Worm (Caenorhabditis elegans) whole organism, young adult: ENCODE results near the gene B0563.18.

Source experiments
- akir-1 ChIP-seq: fragments of 200-800 bp; sonication (Bioruptor generic); optimal IDR thresholded peaks from 2 replicates; lab custom pipeline; 2018; ENCODE audit warnings: mild to moderate bottlenecking, missing genetic modification characterization, moderate library complexity, missing compliant biosample characterization
- nhr-80 ChIP-seq: sonication (generic microtip); optimal IDR thresholded peaks from 2 replicates; lab custom pipeline; 2016; ENCODE audit warnings: missing genetic modification characterization, missing compliant biosample characterization
- repo-1 ChIP-seq: sonication (generic microtip); optimal IDR thresholded peaks from 2 replicates; lab custom pipeline; 2017; ENCODE audit warnings: mild to moderate bottlenecking, missing genetic modification characterization, missing compliant biosample characterization
- sptf-2 ChIP-seq: fragments of 200-800 bp; sonication (Bioruptor generic); optimal IDR thresholded peaks from 2 replicates; lab custom pipeline; 2018; ENCODE audit warnings: mild to moderate bottlenecking, missing genetic modification characterization, missing compliant biosample characterization
- unc-130 ChIP-seq: sonication (generic microtip); optimal IDR thresholded peaks from 2 replicates; lab custom pipeline; 2016; ENCODE audit warnings: missing genetic modification reagents, missing genetic modification characterization, missing compliant biosample characterization

DNA sequence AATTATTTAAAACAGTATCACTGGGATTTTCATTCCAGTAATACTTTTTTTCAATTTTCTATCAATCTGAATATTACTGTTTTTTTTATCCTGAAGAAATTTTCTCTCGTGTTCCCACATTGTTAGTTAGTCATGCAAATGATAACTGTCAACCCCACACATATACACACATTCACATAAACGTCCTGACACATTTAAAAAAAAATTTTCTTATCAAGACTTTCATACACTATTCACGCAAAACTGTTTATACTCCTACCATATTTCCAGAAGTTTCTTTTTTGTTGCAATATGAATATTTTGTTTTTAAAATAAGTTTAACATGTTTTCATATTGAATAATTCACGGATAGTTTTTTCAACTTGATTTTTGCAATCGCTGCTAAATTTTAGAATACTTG lies 36.1 kb downstream of the B0563.18 start:
- TF ChIP-seq sptf-2 (no peak), akir-1 (GFP tag; lab: Kevin White, UChicago) (no peak), nhr-80 (tag; lab: Kevin White, UChicago) (peak; percentile 30), unc-130 (GFP tag; lab: Kevin White, UChicago) (no peak), repo-1 (tag; lab: Kevin White, UChicago) (no peak)
